Worm (Caenorhabditis elegans): Measurements from ENCODE around the gene clec-255.

clec-255 gene

ce11 chrV:18808621-18809020 lies 38.1 kb upstream of the clec-255 start, which contains the start of gene C54E10.6:
Gene C54E10.6 (minus strand): TSS chrV:18808729.
- no peak for TF ChIP-seq gmeb-2 (tag; optimal IDR thresholded peaks at IDR 0.05)
- peak; percentile 66 for TF ChIP-seq ceh-31 (tag; optimal IDR thresholded peaks at IDR 0.05)
- no peak for TF ChIP-seq mec-3 (tag; optimal IDR thresholded peaks at IDR 0.05; ENCODE audit: borderline replicate concordance)
- TF ChIP-seq lin-11 (tag; optimal IDR thresholded peaks at IDR 0.05), result no peak
- TF ChIP-seq ceh-2 (tag; optimal IDR thresholded peaks at IDR 0.05), result no peak
- TF ChIP-seq npax-4 (tag; optimal IDR thresholded peaks at IDR 0.05), result no peak
- no peak for TF ChIP-seq fkh-6 (tag; optimal IDR thresholded peaks at IDR 0.05)
- TF ChIP-seq zip-5 (tag; optimal IDR thresholded peaks at IDR 0.05), result no peak
- no peak for TF ChIP-seq sox-2 (GFP tag; IDR thresholded peaks at IDR 0.05)
- no peak for TF ChIP-seq lim-6 (tag; optimal IDR thresholded peaks at IDR 0.05)
- no peak for TF ChIP-seq pax-1 (tag; optimal IDR thresholded peaks at IDR 0.05)
- TF ChIP-seq T23F11.4 (GFP tag; optimal IDR thresholded peaks at IDR 0.05), result no peak
- TF ChIP-seq unc-55 (GFP tag; optimal IDR thresholded peaks at IDR 0.05), result no peak
- TF ChIP-seq unc-42 (tag; optimal IDR thresholded peaks at IDR 0.05), result peak; percentile 96
- no peak for TF ChIP-seq syd-9 (tag; optimal IDR thresholded peaks at IDR 0.05)
- TF ChIP-seq ceh-45 (GFP tag; IDR thresholded peaks at IDR 0.05), result no peak
- TF ChIP-seq pqm-1 (tag; optimal IDR thresholded peaks at IDR 0.05), result no peak
- no peak for TF ChIP-seq pros-1 (tag; optimal IDR thresholded peaks at IDR 0.05)
- no peak for TF ChIP-seq ttx-3 (tag; optimal IDR thresholded peaks at IDR 0.05)
- peak; percentile 28 for TF ChIP-seq ceh-14 (tag; optimal IDR thresholded peaks at IDR 0.05)
- peak; percentile 29 for TF ChIP-seq tbx-2 (tag; optimal IDR thresholded peaks at IDR 0.05)
- TF ChIP-seq ceh-18 (tag; optimal IDR thresholded peaks at IDR 0.05), result peak; percentile 28
- no peak for TF ChIP-seq C08G9.2 (tag; optimal IDR thresholded peaks at IDR 0.05)
- peak; percentile 28 for TF ChIP-seq hlh-8 (tag; optimal IDR thresholded peaks at IDR 0.05)
- TF ChIP-seq ceh-30 (tag; optimal IDR thresholded peaks at IDR 0.05), result no peak
- TF ChIP-seq hlh-6 (tag; optimal IDR thresholded peaks at IDR 0.05), result no peak
- no peak for TF ChIP-seq C38D4.7 (GFP tag; optimal IDR thresholded peaks at IDR 0.05)
- TF ChIP-seq tbx-7 (tag; optimal IDR thresholded peaks at IDR 0.05), result no peak
- no peak for TF ChIP-seq sdc-2 (tag; optimal IDR thresholded peaks at IDR 0.05)
- no peak for TF ChIP-seq ama-1 (optimal IDR thresholded peaks at IDR 0.05)
- no peak for TF ChIP-seq madf-2 (tag; optimal IDR thresholded peaks at IDR 0.05)
- no peak for TF ChIP-seq pha-4 (tag; optimal IDR thresholded peaks at IDR 0.05)
- no peak for TF ChIP-seq dve-1 (tag; optimal IDR thresholded peaks at IDR 0.05)
- no peak for TF ChIP-seq ceh-24 (tag; optimal IDR thresholded peaks at IDR 0.05)
- no peak for TF ChIP-seq che-1 (tag; optimal IDR thresholded peaks at IDR 0.05)
- peak; percentile 35 for TF ChIP-seq nfya-1 (tag; optimal IDR thresholded peaks at IDR 0.05)
- no peak for TF ChIP-seq fkh-10 (GFP tag; optimal IDR thresholded peaks at IDR 0.05)
- TF ChIP-seq pat-9 (tag; optimal IDR thresholded peaks at IDR 0.05), result no peak
- TF ChIP-seq F13H6.1 (tag; optimal IDR thresholded peaks at IDR 0.05), result no peak
- no peak for TF ChIP-seq ceh-9 (tag; optimal IDR thresholded peaks at IDR 0.05)
- TF ChIP-seq nhr-11 (tag; optimal IDR thresholded peaks at IDR 0.05), result no peak
- no peak for TF ChIP-seq eyg-1 (tag; optimal IDR thresholded peaks at IDR 0.05)
- TF ChIP-seq hlh-15 (tag; optimal IDR thresholded peaks at IDR 0.05), result no peak
- TF ChIP-seq ceh-19 (GFP tag; optimal IDR thresholded peaks at IDR 0.05), result no peak
- peak; percentile 72 for TF ChIP-seq ceh-48 (tag; optimal IDR thresholded peaks at IDR 0.05)
- TF ChIP-seq pha-2 (tag; optimal IDR thresholded peaks at IDR 0.05), result no peak
- TF ChIP-seq sox-4 (tag; optimal IDR thresholded peaks at IDR 0.05), result no peak
- TF ChIP-seq elt-2 (tag; optimal IDR thresholded peaks at IDR 0.05), result no peak
- no peak for TF ChIP-seq odd-2 (tag; optimal IDR thresholded peaks at IDR 0.05)
- TF ChIP-seq pag-3 (tag; optimal IDR thresholded peaks at IDR 0.05; ENCODE audit: borderline replicate concordance), result no peak
- peak; percentile 37 for TF ChIP-seq rnt-1 (tag; optimal IDR thresholded peaks at IDR 0.05)
- TF ChIP-seq elt-4 (tag; optimal IDR thresholded peaks at IDR 0.05), result no peak
- TF ChIP-seq ceh-34 (tag; optimal IDR thresholded peaks at IDR 0.05), result no peak
